Worm (Caenorhabditis elegans) whole organism, L1 larva: ENCODE measurements around the gene gst-12.

Experiments
- C04F5.9 ChIP-seq: sonication (generic microtip); optimal IDR thresholded peaks from 2 replicates; lab custom pipeline; 2016; ENCODE audit warnings: missing genetic modification characterization, missing compliant biosample characterization
- C34B4.2 ChIP-seq: sonication (generic microtip); optimal IDR thresholded peaks from 2 replicates; lab custom pipeline; 2017; ENCODE audit warnings: mild to moderate bottlenecking, missing genetic modification characterization, missing compliant biosample characterization
- F16B12.6 ChIP-seq: fragments of 150-350 bp; optimal IDR thresholded peaks from 2 replicates; lab custom pipeline; 2014; ENCODE audit warnings: missing biosample characterization, missing genetic modification characterization
- Y116A8C.19 ChIP-seq: sonication (generic microtip); optimal IDR thresholded peaks from 2 replicates; lab custom pipeline; 2016; ENCODE audit warnings: missing compliant biosample characterization, missing genetic modification characterization, borderline replicate concordance
- aha-1 ChIP-seq: fragments of 150-350 bp; optimal IDR thresholded peaks from 2 replicates; lab custom pipeline; 2014; ENCODE audit warnings: missing biosample characterization, missing genetic modification characterization
- aly-2 ChIP-seq: fragments of 150-350 bp; optimal IDR thresholded peaks from 2 replicates; lab custom pipeline; 2014; ENCODE audit warnings: missing biosample characterization, missing genetic modification characterization
- ceh-8 ChIP-seq: fragments of 200-800 bp; sonication (Bioruptor generic); optimal IDR thresholded peaks from 2 replicates; lab custom pipeline; 2018; ENCODE audit warnings: mild to moderate bottlenecking, missing genetic modification characterization, moderate library complexity, missing compliant biosample characterization
- ceh-82 ChIP-seq, 3 experiments: fragments of 150-350 bp in 1 of 3; sonication (generic microtip) in 2 of 3; optimal IDR thresholded peaks; 2 replicates each; lab custom pipeline; 2014 to 2017; ENCODE audit warnings: missing biosample characterization in 3 of 3, missing genetic modification characterization in 3 of 3
- ceh-88 ChIP-seq: fragments of 200-800 bp; sonication (Bioruptor generic); IDR thresholded peaks from 2 replicates; pipeline ENCODE4 v1.3.6; 2022; ENCODE audit warnings: missing genetic modification characterization, missing compliant biosample characterization
- ceh-90 ChIP-seq: sonication (generic microtip); optimal IDR thresholded peaks from 2 replicates; lab custom pipeline; 2016; ENCODE audit warnings: missing genetic modification characterization, missing compliant biosample characterization
- ces-1 ChIP-seq: fragments of 150-350 bp; optimal IDR thresholded peaks from 2 replicates; lab custom pipeline; 2014; ENCODE audit warnings: missing biosample characterization, missing genetic modification reagents, missing genetic modification characterization
- dpl-1 ChIP-seq, 3 experiments: fragments of 150-350 bp in 2 of 3; sonication (generic microtip) in 1 of 3; optimal IDR thresholded peaks; 2 replicates each; lab custom pipeline; 2014 to 2017; ENCODE audit warnings: missing biosample characterization in 3 of 3, missing genetic modification characterization in 3 of 3, missing genetic modification reagents in 3 of 3
- dsc-1 ChIP-seq: sonication (generic microtip); optimal IDR thresholded peaks from 2 replicates; lab custom pipeline; 2016; ENCODE audit warnings: mild to moderate bottlenecking, missing genetic modification characterization, missing compliant biosample characterization
- egl-13 ChIP-seq: sonication (generic microtip); optimal IDR thresholded peaks from 2 replicates; lab custom pipeline; 2016; ENCODE audit warnings: missing genotype, missing genetic modification reagents, missing genetic modification characterization, missing compliant biosample characterization
- egl-27 ChIP-seq, 2 experiments: fragments of 150-350 bp in 1 of 2; sonication (generic microtip); optimal IDR thresholded peaks; 3 replicates each; lab custom pipeline; 2017 to 2018; ENCODE audit warnings: missing biosample characterization in 2 of 2, missing genetic modification characterization in 2 of 2, missing genetic modification reagents in 2 of 2
- elt-3 ChIP-seq, 6 experiments: fragments of 150-350 bp in 1 of 6; sonication (generic microtip); optimal IDR thresholded peaks; 2 replicates each; lab custom pipeline; 2017 to 2018; ENCODE audit warnings: missing biosample characterization in 6 of 6, missing genetic modification characterization in 6 of 6, inconsistent platforms in 1 of 6
- fkh-10 ChIP-seq: sonication (generic microtip); optimal IDR thresholded peaks from 2 replicates; lab custom pipeline; 2017; ENCODE audit warnings: missing biosample characterization, missing genetic modification reagents, missing genetic modification characterization
- fkh-8 ChIP-seq: sonication (generic microtip); optimal IDR thresholded peaks from 2 replicates; lab custom pipeline; 2016; ENCODE audit warnings: mild to moderate bottlenecking, missing genetic modification characterization, missing compliant biosample characterization
- fos-1 ChIP-seq: fragments of 150-350 bp; optimal IDR thresholded peaks from 2 replicates; lab custom pipeline; 2014; ENCODE audit warnings: missing biosample characterization, missing genetic modification characterization
- grh-1 ChIP-seq: fragments of 200-800 bp; sonication (Bioruptor generic); IDR thresholded peaks from 2 replicates; pipeline ENCODE4 v1.3.6; 2022; ENCODE audit warnings: missing genetic modification reagents, missing genetic modification characterization, missing compliant biosample characterization
- hlh-4 ChIP-seq: sonication (generic microtip); optimal IDR thresholded peaks from 2 replicates; lab custom pipeline; 2016; ENCODE audit warnings: mild to moderate bottlenecking, missing genetic modification characterization, missing compliant biosample characterization
- irx-1 ChIP-seq: sonication (generic microtip); optimal IDR thresholded peaks from 2 replicates; lab custom pipeline; 2016; ENCODE audit warnings: missing genetic modification characterization, missing compliant biosample characterization
- isw-1 ChIP-seq: fragments of 200-800 bp; sonication (Bioruptor generic); IDR thresholded peaks from 2 replicates; pipeline ENCODE4 v1.3.6; 2022; ENCODE audit warnings: missing genetic modification characterization, missing compliant biosample characterization
- jun-1 ChIP-seq: fragments of 150-350 bp; optimal IDR thresholded peaks from 2 replicates; lab custom pipeline; 2014; ENCODE audit warnings: missing biosample characterization, missing genetic modification reagents, missing genetic modification characterization
- lin-13 ChIP-seq: fragments of 150-350 bp; optimal IDR thresholded peaks from 2 replicates; lab custom pipeline; 2014; ENCODE audit warnings: missing biosample characterization, missing genetic modification reagents, missing genetic modification characterization
- lin-35 ChIP-seq, 2 experiments: fragments of 150-350 bp; optimal IDR thresholded peaks; 2 replicates each; lab custom pipeline; 2014; ENCODE audit warnings: missing biosample characterization in 2 of 2, missing genetic modification characterization in 2 of 2, missing genetic modification reagents in 2 of 2
- lin-39 ChIP-seq: fragments of 150-350 bp; optimal IDR thresholded peaks from 2 replicates; lab custom pipeline; 2014; ENCODE audit warnings: missing biosample characterization, missing genetic modification reagents, missing genetic modification characterization
- lir-3 ChIP-seq: sonication (generic microtip); optimal IDR thresholded peaks from 2 replicates; lab custom pipeline; 2016; ENCODE audit warnings: mild to moderate bottlenecking, missing genetic modification characterization, moderate library complexity, missing compliant biosample characterization; ENCODE audit not compliant: poor library complexity
- lsy-2 ChIP-seq, 2 experiments: fragments of 150-350 bp; optimal IDR thresholded peaks; 2 replicates each; lab custom pipeline; 2014; ENCODE audit warnings: missing biosample characterization in 2 of 2, missing genetic modification characterization in 2 of 2
- mab-9 ChIP-seq: fragments of 200-800 bp; sonication (Bioruptor generic); IDR thresholded peaks from 2 replicates; pipeline ENCODE4 v1.3.6; 2022; ENCODE audit warnings: missing genetic modification reagents, missing genetic modification characterization, missing compliant biosample characterization
- mdl-1 ChIP-seq, 2 experiments: fragments of 150-350 bp; optimal IDR thresholded peaks; 2 replicates each; lab custom pipeline; 2014 to 2017; ENCODE audit warnings: missing biosample characterization in 2 of 2, missing genetic modification characterization in 2 of 2, inconsistent platforms in 1 of 2
- mef-2 ChIP-seq: fragments of 150-350 bp; optimal IDR thresholded peaks from 2 replicates; lab custom pipeline; 2014; ENCODE audit warnings: missing biosample characterization, missing genetic modification characterization
- mep-1 ChIP-seq: fragments of 150-350 bp; optimal IDR thresholded peaks from 2 replicates; lab custom pipeline; 2014; ENCODE audit warnings: missing biosample characterization, missing genetic modification characterization
- nhr-19 ChIP-seq: fragments of 200-800 bp; sonication (Bioruptor generic); conservative IDR thresholded peaks from 2 replicates; pipeline ENCODE4 v1.3.6; 2022; ENCODE audit warnings: missing genetic modification characterization, missing compliant biosample characterization
- nhr-237 ChIP-seq: fragments of 150-350 bp; optimal IDR thresholded peaks from 2 replicates; lab custom pipeline; 2014; ENCODE audit warnings: missing biosample characterization, missing genetic modification characterization
- nhr-28 ChIP-seq: fragments of 150-350 bp; optimal IDR thresholded peaks from 2 replicates; lab custom pipeline; 2014; ENCODE audit warnings: missing biosample characterization, missing genetic modification characterization
- nhr-71 ChIP-seq: sonication (generic microtip); optimal IDR thresholded peaks from 2 replicates; lab custom pipeline; 2016; ENCODE audit warnings: mild to moderate bottlenecking, missing genetic modification characterization, moderate library complexity, missing compliant biosample characterization
- nhr-76 ChIP-seq: sonication (generic microtip); optimal IDR thresholded peaks from 2 replicates; lab custom pipeline; 2017; ENCODE audit warnings: missing biosample characterization, missing genetic modification characterization
- nhr-77 ChIP-seq: fragments of 150-350 bp; optimal IDR thresholded peaks from 2 replicates; lab custom pipeline; 2014; ENCODE audit warnings: missing biosample characterization, missing genetic modification characterization
- nhr-84 ChIP-seq: sonication (generic microtip); optimal IDR thresholded peaks from 2 replicates; lab custom pipeline; 2017; ENCODE audit warnings: missing biosample characterization, missing genetic modification characterization
- nhr-90 ChIP-seq: sonication (generic microtip); optimal IDR thresholded peaks from 2 replicates; lab custom pipeline; 2016; ENCODE audit warnings: mild to moderate bottlenecking, missing genetic modification characterization, missing compliant biosample characterization; ENCODE audit not compliant: poor library complexity
- pax-3 ChIP-seq: fragments of 200-800 bp; sonication (Bioruptor generic); optimal IDR thresholded peaks from 2 replicates; lab custom pipeline; 2018; ENCODE audit warnings: mild to moderate bottlenecking, missing genetic modification characterization, moderate library complexity, missing compliant biosample characterization
- pqm-1 ChIP-seq: sonication (generic microtip); optimal IDR thresholded peaks from 3 replicates; lab custom pipeline; 2017; ENCODE audit warnings: missing biosample characterization, missing genetic modification characterization
- rnt-1 ChIP-seq: sonication (generic microtip); optimal IDR thresholded peaks from 2 replicates; lab custom pipeline; 2016; ENCODE audit warnings: mild to moderate bottlenecking, missing genetic modification characterization, moderate library complexity, missing compliant biosample characterization
- skn-1 ChIP-seq: fragments of 150-350 bp; optimal IDR thresholded peaks from 2 replicates; lab custom pipeline; 2014; ENCODE audit warnings: missing biosample characterization, missing genetic modification characterization
- snu-23 ChIP-seq: sonication (generic microtip); optimal IDR thresholded peaks from 2 replicates; lab custom pipeline; 2016; ENCODE audit warnings: missing genetic modification characterization, missing compliant biosample characterization
- sup-37 ChIP-seq: fragments of 200-800 bp; sonication (Bioruptor generic); optimal IDR thresholded peaks from 2 replicates; lab custom pipeline; 2018; ENCODE audit warnings: mild to moderate bottlenecking, missing genetic modification characterization, missing compliant biosample characterization
- tbx-2 ChIP-seq: sonication (generic microtip); optimal IDR thresholded peaks from 2 replicates; lab custom pipeline; 2016; ENCODE audit warnings: missing genetic modification characterization, missing compliant biosample characterization
- unc-30 ChIP-seq: sonication (generic microtip); optimal IDR thresholded peaks from 2 replicates; lab custom pipeline; 2017; ENCODE audit warnings: missing biosample characterization, missing genetic modification characterization
- unc-62 ChIP-seq: fragments of 150-350 bp; optimal IDR thresholded peaks from 2 replicates; lab custom pipeline; 2014; ENCODE audit warnings: missing biosample characterization, missing genetic modification reagents, missing genetic modification characterization
- vab-15 ChIP-seq: sonication (generic microtip); optimal IDR thresholded peaks from 2 replicates; lab custom pipeline; 2017; ENCODE audit warnings: missing genotype, mild to moderate bottlenecking, missing genetic modification characterization, missing compliant biosample characterization
- xbp-1 ChIP-seq: sonication (generic microtip); optimal IDR thresholded peaks from 2 replicates; lab custom pipeline; 2016; ENCODE audit warnings: missing genetic modification characterization, missing compliant biosample characterization
- zip-4 ChIP-seq: fragments of 200-800 bp; sonication (Bioruptor generic); optimal IDR thresholded peaks from 2 replicates; lab custom pipeline; 2018; ENCODE audit warnings: mild to moderate bottlenecking, missing genetic modification characterization, moderate library complexity, missing compliant biosample characterization

Gene gst-12

DNA sequence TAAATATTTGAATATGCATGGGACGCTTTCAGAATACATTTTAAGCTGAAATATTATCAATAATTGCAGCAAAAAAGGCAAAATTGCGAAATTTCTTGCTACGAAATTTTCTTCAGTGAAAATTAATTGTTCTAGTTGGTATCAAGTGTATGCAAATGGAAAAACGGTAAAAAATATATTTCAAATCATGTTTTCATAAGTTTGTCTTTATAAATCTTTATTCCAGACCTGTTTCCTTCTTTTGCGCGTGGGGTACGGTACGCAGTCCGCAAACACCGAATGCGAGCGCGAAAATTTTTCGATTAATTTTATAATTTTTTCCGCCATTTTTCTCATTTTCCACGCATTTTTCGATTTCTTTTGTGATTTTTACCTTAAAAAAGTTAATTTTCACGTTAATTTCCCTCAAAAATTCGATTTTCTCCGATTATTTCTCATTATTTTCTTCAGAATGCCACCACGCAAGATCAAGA, 21.3 kb downstream of the gst-12 start, which contains the start of the genes fbxc-23 and csc-1:
Gene fbxc-23 (minus strand): TSS at position 51 of the 473 bp plus-strand sequence.
Gene csc-1 (plus strand): TSS at position 451 of the 473 bp plus-strand sequence.
- peak in 1 of 6 experiments; percentile 67 for TF ChIP-seq elt-3 (tag; optimal IDR thresholded peaks at IDR 0.05; lab: Kevin White, UChicago)
- TF ChIP-seq C04F5.9 (tag; lab: Kevin White, UChicago), result no peak
- no peak for TF ChIP-seq mef-2 (tag; lab: Kevin White, UChicago)
- no peak for TF ChIP-seq pqm-1 (tag; lab: Kevin White, UChicago)
- no peak for TF ChIP-seq ceh-88 (GFP tag; lab: Robert Waterston, UW)
- peak; percentile 33 for TF ChIP-seq dsc-1 (tag; lab: Kevin White, UChicago)
- peak; percentile 53 for TF ChIP-seq irx-1 (tag; lab: Kevin White, UChicago)
- TF ChIP-seq nhr-90, result no peak
- no peak for TF ChIP-seq aly-2 (tag; lab: Kevin White, UChicago)
- TF ChIP-seq snu-23, result peak; percentile 73
- peak; percentile 48 for TF ChIP-seq nhr-19 (GFP tag; lab: Robert Waterston, UW)
- TF ChIP-seq fkh-8 (tag; lab: Kevin White, UChicago), result peak; percentile 25
- TF ChIP-seq mdl-1 (tag; optimal IDR thresholded peaks at IDR 0.05; lab: Kevin White, UChicago), result peak in 1 of 2 experiments; percentile 41
- no peak for TF ChIP-seq skn-1 (tag; lab: Kevin White, UChicago)
- no peak for TF ChIP-seq egl-13
- no peak for TF ChIP-seq fkh-10 (GFP tag; lab: Kevin White, UChicago)
- no peak for TF ChIP-seq fos-1 (tag; lab: Kevin White, UChicago)
- TF ChIP-seq egl-27 (tag; optimal IDR thresholded peaks at IDR 0.05; lab: Kevin White, UChicago), result no peak
- peak; percentile 20 to 42 (median 28) for TF ChIP-seq ceh-82 (tag; optimal IDR thresholded peaks at IDR 0.05; lab: Kevin White, UChicago)
- no peak for TF ChIP-seq pax-3 (tag; lab: Kevin White, UChicago)
- TF ChIP-seq ceh-90 (tag; lab: Kevin White, UChicago), result no peak
- no peak for TF ChIP-seq jun-1
- no peak for TF ChIP-seq Y116A8C.19 (tag; lab: Kevin White, UChicago)
- no peak for TF ChIP-seq nhr-76 (tag; lab: Kevin White, UChicago)
- TF ChIP-seq dpl-1 (GFP tag; optimal IDR thresholded peaks at IDR 0.05; lab: Kevin White, UChicago), result peak; percentile 91 to 96 (median 93)
- TF ChIP-seq nhr-71 (tag; lab: Kevin White, UChicago), result peak; percentile 61
- TF ChIP-seq sup-37 (GFP tag; lab: Kevin White, UChicago), result no peak
- TF ChIP-seq nhr-77 (tag; lab: Kevin White, UChicago), result peak; percentile 21
- no peak for TF ChIP-seq mab-9
- no peak for TF ChIP-seq zip-4 (GFP tag; lab: Kevin White, UChicago)
- TF ChIP-seq lsy-2 (tag; optimal IDR thresholded peaks at IDR 0.05; lab: Kevin White, UChicago), result peak; percentile 97 to 99
- TF ChIP-seq nhr-28 (tag; lab: Kevin White, UChicago), result no peak
- TF ChIP-seq isw-1, result no peak; the same call in 1 of the 2 replicates
- peak; percentile 92 for TF ChIP-seq F16B12.6 (tag; lab: Kevin White, UChicago)
- TF ChIP-seq mep-1 (tag; lab: Kevin White, UChicago), result peak; percentile 75
- peak; percentile 36 for TF ChIP-seq rnt-1
- TF ChIP-seq unc-30, result no peak
- no peak for TF ChIP-seq lin-39 (tag; lab: Kevin White, UChicago)
- peak; percentile 89 to 95 for TF ChIP-seq lin-35 (GFP tag; optimal IDR thresholded peaks at IDR 0.05; lab: Kevin White, UChicago)
- no peak for TF ChIP-seq C34B4.2 (tag; lab: Kevin White, UChicago)
- no peak for TF ChIP-seq aha-1 (tag; lab: Kevin White, UChicago)
- no peak for TF ChIP-seq nhr-84 (tag; lab: Kevin White, UChicago)
- peak; percentile 45 for TF ChIP-seq tbx-2 (tag; lab: Kevin White, UChicago)
- no peak for TF ChIP-seq ceh-8
- TF ChIP-seq lin-13, result no peak
- TF ChIP-seq xbp-1, result peak; percentile 39
- TF ChIP-seq nhr-237 (tag; lab: Kevin White, UChicago), result no peak
- no peak for TF ChIP-seq lir-3
- no peak for TF ChIP-seq hlh-4 (tag; lab: Kevin White, UChicago)
- no peak for TF ChIP-seq vab-15
- no peak for TF ChIP-seq ces-1 (GFP tag; lab: Kevin White, UChicago)
- no peak for TF ChIP-seq unc-62 (GFP tag; lab: Kevin White, UChicago)
- peak; percentile 48; the same call in 1 of the 2 replicates for TF ChIP-seq grh-1 (GFP tag; lab: Robert Waterston, UW)
